Worm (Caenorhabditis elegans): ENCODE results near the gene C03B1.1.

DNA sequence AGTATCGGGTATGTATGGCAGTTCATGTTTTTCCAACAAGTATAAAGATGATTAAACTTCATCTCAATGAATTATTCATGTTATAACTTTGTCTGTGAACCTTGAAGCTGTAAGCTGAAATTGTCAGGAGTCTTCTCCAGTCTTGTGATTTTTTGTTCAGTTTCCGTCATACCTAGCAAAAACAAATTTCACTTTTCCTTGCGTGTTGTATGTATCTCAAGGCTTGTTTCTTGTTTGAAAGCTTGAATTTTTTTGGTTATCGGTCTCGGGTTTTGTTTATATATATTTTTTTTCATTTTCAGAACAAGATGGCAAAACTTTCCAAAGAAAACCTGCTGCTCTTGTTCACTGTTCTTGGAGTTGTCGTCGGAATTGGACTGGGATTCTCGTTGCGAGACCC, 28.6 kb downstream of the C03B1.1 start, which contains the start of gene glt-4:
- TF ChIP-seq lim-7 (GFP tag; IDR thresholded peaks at IDR 0.05) (no peak), lin-39 (tag; optimal IDR thresholded peaks at IDR 0.05) (no peak), jun-1 (tag; optimal IDR thresholded peaks at IDR 0.05) (no peak), zip-2 (tag; optimal IDR thresholded peaks at IDR 0.05) (no peak), dpl-1 (GFP tag; optimal IDR thresholded peaks at IDR 0.05) (no peak), Y105C5A.15 (GFP tag; IDR thresholded peaks at IDR 0.05) (no peak), R02D3.7 (tag; optimal IDR thresholded peaks at IDR 0.05) (no peak), mdl-1 (tag; optimal IDR thresholded peaks at IDR 0.05) (no peak)

Data from whole organism, L4 larva.